Worm (Caenorhabditis elegans): ENCODE data around the gene F53F4.2.

The F53F4.2 gene

ce11 chrV:13598370-13598769 is 9.0 kb upstream of the F53F4.2 start:
- no peak for TF ChIP-seq unc-62 (GFP tag; optimal IDR thresholded peaks at IDR 0.05)

- TF ChIP-seq unc-62 (GFP tag; optimal IDR thresholded peaks at IDR 0.05): no peak
Measured at ce11 chrV:13593083-13593482, 3.7 kb upstream of the F53F4.2 start, which contains the start of gene F53F4.4. F53F4.4 (plus strand) TSS chrV:13593383.

ce11 chrV:13591504-13592174 is 2.2 kb upstream of the F53F4.2 start, which contains the start of gene tbcb-1:
tbcb-1 (plus strand) TSS chrV:13592124.
- no peak for TF ChIP-seq unc-62 (GFP tag; optimal IDR thresholded peaks at IDR 0.05)

- no peak for TF ChIP-seq unc-62 (GFP tag; optimal IDR thresholded peaks at IDR 0.05)
Measured at ce11 chrV:13587902-13588301, 1.5 kb downstream of the F53F4.2 start, which contains the start of gene F53F4.17. F53F4.17 (plus strand) TSS chrV:13588202.

- TF ChIP-seq unc-62 (GFP tag; optimal IDR thresholded peaks at IDR 0.05): no peak
Measured at ce11 chrV:13584484-13584883, 4.9 kb downstream of the F53F4.2 start, which contains the start of gene F53F4.1. F53F4.1 (plus strand) TSS chrV:13584784.

- TF ChIP-seq unc-62 (GFP tag; optimal IDR thresholded peaks at IDR 0.05): no peak
Measured at ce11 chrV:13580696-13581095, 8.7 kb downstream of the F53F4.2 start, which contains the start of gene C50B8.5. C50B8.5 (plus strand) TSS chrV:13580968.

ce11 chrV:13578637-13579036 is 10.8 kb downstream of the F53F4.2 start, which contains the start of gene C50B8.6:
C50B8.6 (plus strand) TSS chrV:13578972.
- no peak for TF ChIP-seq unc-62 (GFP tag; optimal IDR thresholded peaks at IDR 0.05)

ce11 chrV:13577463-13577862 is 11.9 kb downstream of the F53F4.2 start:
- no peak for TF ChIP-seq unc-62 (GFP tag; optimal IDR thresholded peaks at IDR 0.05)

- TF ChIP-seq unc-62 (GFP tag; optimal IDR thresholded peaks at IDR 0.05): no peak
Measured at ce11 chrV:13576828-13577227, 12.6 kb downstream of the F53F4.2 start.

- no peak for TF ChIP-seq unc-62 (GFP tag; optimal IDR thresholded peaks at IDR 0.05)
Measured at ce11 chrV:13575866-13576265, 13.5 kb downstream of the F53F4.2 start.

ce11 chrV:13571714-13572258 is 17.6 kb downstream of the F53F4.2 start, which contains the start of gene C50B8.4:
C50B8.4 (plus strand) TSS chrV:13572012.
- TF ChIP-seq unc-62 (GFP tag; optimal IDR thresholded peaks at IDR 0.05): no peak

- no peak for TF ChIP-seq unc-62 (GFP tag; optimal IDR thresholded peaks at IDR 0.05)
Measured at ce11 chrV:13568533-13568932, 20.9 kb downstream of the F53F4.2 start, which contains the start of the genes nuaf-1 and bir-2. nuaf-1 (minus strand) TSS chrV:13568630. bir-2 (plus strand) TSS chrV:13568850.

- TF ChIP-seq unc-62 (GFP tag; optimal IDR thresholded peaks at IDR 0.05): no peak
Measured at ce11 chrV:13566967-13567366, 22.4 kb downstream of the F53F4.2 start.

- no peak for TF ChIP-seq unc-62 (GFP tag; optimal IDR thresholded peaks at IDR 0.05)
Measured at ce11 chrV:13565781-13566180, 23.6 kb downstream of the F53F4.2 start, which contains the start of gene slrp-1. slrp-1 (plus strand) TSS chrV:13565863.

- TF ChIP-seq unc-62 (GFP tag; optimal IDR thresholded peaks at IDR 0.05): no peak
Measured at ce11 chrV:13565197-13565596, 24.2 kb downstream of the F53F4.2 start.

ce11 chrV:13563841-13564240 is 25.6 kb downstream of the F53F4.2 start, which contains the start of gene grl-17:
grl-17 (minus strand) TSS chrV:13563941.
- TF ChIP-seq unc-62 (GFP tag; optimal IDR thresholded peaks at IDR 0.05): no peak

ce11 chrV:13562748-13563147 is 26.6 kb downstream of the F53F4.2 start:
- TF ChIP-seq unc-62 (GFP tag; optimal IDR thresholded peaks at IDR 0.05): no peak
